Fruit fly (Drosophila melanogaster): Measurements from ENCODE around the gene CG33346.

- no peak for TF ChIP-seq CG8478 (optimal IDR thresholded peaks at IDR 0.05)
- no peak for TF ChIP-seq CTCF (optimal IDR thresholded peaks at IDR 0.05)
These were observed 40.3 kb upstream of the CG33346 start for dm6 chr3R:28628696-28629095.
